Fruit fly (Drosophila melanogaster) whole organism, wandering third instar larva: ENCODE data around the gene Sms.

Source experiments
- Abd-B ChIP-seq: fragments of >200 bp; optimal IDR thresholded peaks from 2 replicates; lab custom pipeline; 2017; ENCODE audit warnings: missing biosample characterization, missing genetic modification characterization
- CG32264 ChIP-seq: fragments of 200-800 bp; sonication (Bioruptor generic); optimal IDR thresholded peaks from 2 replicates; lab custom pipeline; 2016; ENCODE audit warnings: missing biosample characterization, missing genetic modification characterization
- CG9705 ChIP-seq: fragments of 200-800 bp; sonication (Bioruptor generic); optimal IDR thresholded peaks from 2 replicates; lab custom pipeline; 2018; ENCODE audit warnings: missing biosample characterization, mild to moderate bottlenecking, missing genetic modification characterization
- CrebA ChIP-seq: fragments of 200-800 bp; sonication (Bioruptor generic); optimal IDR thresholded peaks from 2 replicates; lab custom pipeline; 2016; ENCODE audit warnings: missing biosample characterization, mild to moderate bottlenecking, missing genetic modification characterization, borderline replicate concordance
- Dfd ChIP-seq: fragments of >200 bp; optimal IDR thresholded peaks from 2 replicates; lab custom pipeline; 2017; ENCODE audit warnings: missing biosample characterization, missing genetic modification characterization
- Dif ChIP-seq: fragments of 200-275, 200-300 bp; sonication (Bioruptor generic); optimal IDR thresholded peaks from 2 replicates; lab custom pipeline; 2018; ENCODE audit warnings: missing biosample characterization, missing genetic modification characterization; ENCODE audit not compliant: partially characterized antibody
- GATAd ChIP-seq: sonication (Bioruptor generic); optimal IDR thresholded peaks from 2 replicates; lab custom pipeline; 2016; ENCODE audit warnings: missing biosample characterization, missing genetic modification characterization
- HLH106 ChIP-seq: fragments of 200-800 bp; optimal IDR thresholded peaks from 3 replicates; lab custom pipeline; 2019; ENCODE audit warnings: missing biosample characterization, mild to moderate bottlenecking, missing genetic modification characterization, moderate library complexity
- Hnf4 ChIP-seq: fragments of 200-800 bp; sonication (Bioruptor generic); optimal IDR thresholded peaks from 2 replicates; lab custom pipeline; 2016; ENCODE audit warnings: missing biosample characterization, mild to moderate bottlenecking, missing genetic modification characterization
- Hr78 ChIP-seq: fragments of >200 bp; optimal IDR thresholded peaks from 2 replicates; lab custom pipeline; 2017; ENCODE audit warnings: missing biosample characterization, missing genetic modification characterization
- Hr83 ChIP-seq: fragments of 200-300 bp; sonication (Bioruptor generic); optimal IDR thresholded peaks from 2 replicates; lab custom pipeline; 2016; ENCODE audit warnings: missing biosample characterization, mild to moderate bottlenecking, missing genetic modification characterization, moderate library complexity; ENCODE audit not compliant: poor library complexity, severe bottlenecking
- Jra ChIP-seq: sonication (Bioruptor generic); optimal IDR thresholded peaks from 2 replicates; lab custom pipeline; 2016; ENCODE audit warnings: missing biosample characterization, missing genetic modification characterization
- Mio ChIP-seq: sonication (Bioruptor generic); optimal IDR thresholded peaks from 2 replicates; lab custom pipeline; 2016; ENCODE audit warnings: missing biosample characterization, missing genetic modification characterization
- Myc ChIP-seq: fragments of >200 bp; optimal IDR thresholded peaks from 2 replicates; lab custom pipeline; 2017
- N ChIP-seq: fragments of >200 bp; optimal IDR thresholded peaks from 2 replicates; lab custom pipeline; 2018; ENCODE audit warnings: missing biosample characterization, missing external identifiers, missing genetic modification characterization
- OdsH ChIP-seq: fragments of 200-800 bp; sonication (Bioruptor generic); optimal IDR thresholded peaks from 2 replicates; lab custom pipeline; 2016; ENCODE audit warnings: missing biosample characterization, mild to moderate bottlenecking, missing genetic modification characterization
- Rel ChIP-seq, 2 experiments: fragments of 200-800 bp; sonication (Bioruptor generic) in 1 of 2; optimal IDR thresholded peaks; 2 replicates in 1 of 2; 3 replicates in 1 of 2; lab custom pipeline; 2016 to 2019; ENCODE audit warnings: mild to moderate bottlenecking in 2 of 2, missing biosample characterization in 2 of 2, missing genetic modification characterization in 2 of 2, moderate library complexity in 1 of 2
- Sp1 ChIP-seq: fragments of 200-800 bp; sonication (Bioruptor generic); optimal IDR thresholded peaks from 3 replicates; lab custom pipeline; 2019; ENCODE audit warnings: missing biosample characterization, mild to moderate bottlenecking, missing genetic modification characterization, moderate library complexity
- Vsx2 ChIP-seq: fragments of 200-300, 225-300 bp; sonication (Bioruptor generic); optimal IDR thresholded peaks from 2 replicates; lab custom pipeline; 2018; ENCODE audit warnings: missing biosample characterization, missing genetic modification characterization; ENCODE audit not compliant: partially characterized antibody
- br ChIP-seq: fragments of 200-800 bp; sonication (Bioruptor generic); optimal IDR thresholded peaks from 2 replicates; lab custom pipeline; 2016; ENCODE audit warnings: missing biosample characterization, missing genetic modification characterization
- brk ChIP-seq: fragments of 200-800 bp; sonication (Bioruptor generic); optimal IDR thresholded peaks from 2 replicates; lab custom pipeline; 2016; ENCODE audit warnings: missing biosample characterization, mild to moderate bottlenecking, missing genetic modification characterization
- dl ChIP-seq, 2 experiments: fragments of 175-275, 200-275 bp in 1 of 2; fragments of 200-275 bp in 1 of 2; sonication (Bioruptor generic); optimal IDR thresholded peaks; lab custom pipeline; 2018; ENCODE audit warnings: mild to moderate bottlenecking in 2 of 2, missing biosample characterization in 2 of 2, missing genetic modification characterization in 2 of 2, moderate library complexity in 2 of 2; ENCODE audit not compliant: partially characterized antibody in 2 of 2, insufficient read depth in 1 of 2
- dmrt93B ChIP-seq: fragments of 200-800 bp; sonication (Bioruptor generic); optimal IDR thresholded peaks from 2 replicates; lab custom pipeline; 2018; ENCODE audit warnings: missing biosample characterization, mild to moderate bottlenecking, missing genetic modification characterization
- dsf ChIP-seq: sonication (Bioruptor generic); optimal IDR thresholded peaks from 2 replicates; lab custom pipeline; 2016; ENCODE audit warnings: missing biosample characterization, missing genetic modification characterization, borderline replicate concordance
- ey ChIP-seq: fragments of 200-800 bp; sonication (Bioruptor generic); optimal IDR thresholded peaks from 2 replicates; lab custom pipeline; 2016; ENCODE audit warnings: missing biosample characterization, missing genetic modification characterization
- foxo ChIP-seq, 2 experiments: fragments of 200-800 bp; sonication (Bioruptor generic); optimal IDR thresholded peaks; 2 replicates in 1 of 2; 3 replicates in 1 of 2; lab custom pipeline; 2016 to 2017; ENCODE audit warnings: missing biosample characterization in 2 of 2, missing genetic modification characterization in 2 of 2
- fru ChIP-seq: fragments of 200-800 bp; sonication (Bioruptor generic); optimal IDR thresholded peaks from 3 replicates; lab custom pipeline; 2016; ENCODE audit warnings: missing biosample characterization, mild to moderate bottlenecking, missing genetic modification characterization
- h ChIP-seq: fragments of 200-800 bp; sonication (Bioruptor generic); optimal IDR thresholded peaks from 3 replicates; lab custom pipeline; 2016; ENCODE audit warnings: missing biosample characterization, mild to moderate bottlenecking, missing genetic modification characterization
- jim ChIP-seq: fragments of 175-275, 200-325 bp; sonication (Bioruptor generic); optimal IDR thresholded peaks from 2 replicates; lab custom pipeline; 2016; ENCODE audit warnings: missing biosample characterization, mild to moderate bottlenecking, missing genetic modification characterization
- lola ChIP-seq: fragments of >200 bp; optimal IDR thresholded peaks from 2 replicates; lab custom pipeline; 2017; ENCODE audit warnings: missing biosample characterization, missing genetic modification characterization
- pan ChIP-seq: fragments of >200 bp; optimal IDR thresholded peaks from 2 replicates; lab custom pipeline; 2017
- psq ChIP-seq: fragments of 200-800 bp; sonication (Bioruptor generic); optimal IDR thresholded peaks from 3 replicates; lab custom pipeline; 2017; ENCODE audit warnings: missing biosample characterization, mild to moderate bottlenecking, missing genetic modification characterization, moderate library complexity
- rgr ChIP-seq: fragments of 200-800 bp; sonication (Bioruptor generic); optimal IDR thresholded peaks from 3 replicates; lab custom pipeline; 2016; ENCODE audit warnings: missing biosample characterization, mild to moderate bottlenecking, missing genetic modification characterization
- sage ChIP-seq: fragments of 200-800 bp; sonication (Bioruptor generic); optimal IDR thresholded peaks from 2 replicates; lab custom pipeline; 2016; ENCODE audit warnings: missing biosample characterization, mild to moderate bottlenecking, missing genetic modification characterization
- sv ChIP-seq: fragments of 200-800 bp; sonication (Bioruptor generic); optimal IDR thresholded peaks from 3 replicates; lab custom pipeline; 2016; ENCODE audit warnings: missing biosample characterization, missing genetic modification characterization
- tai ChIP-seq: sonication (Bioruptor generic); optimal IDR thresholded peaks from 2 replicates; lab custom pipeline; 2016; ENCODE audit warnings: missing biosample characterization, missing genetic modification characterization
- usp ChIP-seq: fragments of >200 bp; optimal IDR thresholded peaks from 2 replicates; lab custom pipeline; 2017; ENCODE audit warnings: missing biosample characterization, missing genetic modification characterization
- woc ChIP-seq: sonication (Bioruptor generic); optimal IDR thresholded peaks from 2 replicates; lab custom pipeline; 2016; ENCODE audit warnings: missing biosample characterization, mild to moderate bottlenecking, missing genetic modification characterization

Gene Sms

DNA sequence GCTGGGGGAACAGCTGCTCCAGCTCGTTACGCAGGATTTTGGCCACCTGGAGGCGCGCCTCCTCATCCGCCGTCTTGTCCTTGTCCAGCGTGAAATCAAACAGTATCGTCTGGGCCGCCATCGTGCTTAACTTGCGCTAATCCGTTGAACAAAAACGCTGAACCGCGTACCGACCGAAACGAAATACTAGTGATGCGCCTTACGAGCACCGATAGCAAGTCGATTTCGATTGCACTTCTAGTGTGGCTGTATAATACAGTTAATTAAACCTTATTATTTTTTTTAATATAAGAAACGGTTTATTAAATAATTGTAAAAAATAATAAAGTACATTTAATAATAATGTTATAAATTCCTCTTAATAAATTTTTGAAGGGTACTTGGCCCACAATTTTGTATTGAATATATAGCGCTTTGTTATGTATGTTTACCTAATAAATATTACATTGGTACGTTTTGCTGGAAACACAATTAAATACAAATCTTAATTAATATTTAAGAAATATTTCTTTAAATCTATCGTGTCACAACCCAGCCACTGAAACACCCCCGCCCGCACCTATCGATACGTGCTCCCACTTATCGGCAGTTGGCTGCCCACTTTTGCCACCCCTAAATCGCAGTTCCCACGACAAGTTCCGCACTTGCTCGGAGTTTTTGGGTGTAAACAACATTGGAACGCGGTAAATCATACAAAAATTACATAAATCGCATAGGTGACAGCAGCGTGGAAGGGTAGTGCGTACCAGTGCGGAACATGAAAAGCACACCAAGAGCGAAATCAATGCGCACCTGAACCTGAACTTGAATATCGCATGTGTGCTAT, at the start of gene Sms, which contains the start of gene INPP5E:
Sms (minus strand) TSS at position 198 of the 826 bp plus-strand sequence.
INPP5E (plus strand) TSS at position 602 of the 826 bp plus-strand sequence.
- TF ChIP-seq CrebA (GFP tag; lab: Kevin White, UChicago) (no peak), Vsx2 (GFP tag; lab: Kevin White, UChicago) (no peak), dsf (GFP tag; lab: Kevin White, UChicago) (peak; percentile 3), dl (GFP tag; optimal IDR thresholded peaks at IDR 0.05; lab: Kevin White, UChicago; ENCODE audit: insufficient read depth in 1 of 2, partially characterized antibody in 2 of 2) (no peak), Dif (no peak), woc (GFP tag; lab: Kevin White, UChicago) (peak; percentile 16), psq (GFP tag; lab: Kevin White, UChicago) (peak; percentile 60), brk (GFP tag; lab: Kevin White, UChicago) (no peak), lola (no peak), tai (GFP tag; lab: Kevin White, UChicago) (no peak), N (GFP tag; lab: Kevin White, UChicago) (no peak), Abd-B (GFP tag; lab: Kevin White, UChicago) (no peak), CG9705 (GFP tag; lab: Kevin White, UChicago) (peak; percentile 4), sage (GFP tag; lab: Kevin White, UChicago) (no peak), Dfd (GFP tag; lab: Kevin White, UChicago) (no peak), usp (GFP tag; lab: Kevin White, UChicago) (no peak), dmrt93B (GFP tag; lab: Kevin White, UChicago) (peak; percentile 6), Jra (GFP tag; lab: Kevin White, UChicago) (no peak), h (peak; percentile 33), Sp1 (peak; percentile 34), Hr78 (GFP tag; lab: Kevin White, UChicago) (no peak), foxo (GFP tag; optimal IDR thresholded peaks at IDR 0.05; lab: Kevin White, UChicago) (peak in 1 of 2 experiments; percentile 60), CG32264 (GFP tag; lab: Kevin White, UChicago) (no peak), pan (no peak), sv (GFP tag; lab: Kevin White, UChicago) (peak; percentile 4), Mio (GFP tag; lab: Kevin White, UChicago) (no peak), Hr83 (GFP tag; lab: Kevin White, UChicago) (peak; percentile 85), rgr (GFP tag; lab: Kevin White, UChicago) (peak; percentile 46), ey (GFP tag; lab: Kevin White, UChicago) (peak; percentile 37), OdsH (GFP tag; lab: Kevin White, UChicago) (peak; percentile 31), fru (GFP tag; lab: Kevin White, UChicago) (peak; percentile 14), jim (no peak), Myc (lab: Kevin White, UChicago) (no peak), HLH106 (tag; lab: Kevin White, UChicago) (peak; percentile 61), Hnf4 (GFP tag; lab: Kevin White, UChicago) (no peak), GATAd (GFP tag; lab: Kevin White, UChicago) (no peak), br (GFP tag; lab: Kevin White, UChicago) (no peak), Rel (GFP tag; optimal IDR thresholded peaks at IDR 0.05; lab: Kevin White, UChicago) (no peak), Rel (tag; optimal IDR thresholded peaks at IDR 0.05; lab: Kevin White, UChicago) (peak; percentile 94)

DNA sequence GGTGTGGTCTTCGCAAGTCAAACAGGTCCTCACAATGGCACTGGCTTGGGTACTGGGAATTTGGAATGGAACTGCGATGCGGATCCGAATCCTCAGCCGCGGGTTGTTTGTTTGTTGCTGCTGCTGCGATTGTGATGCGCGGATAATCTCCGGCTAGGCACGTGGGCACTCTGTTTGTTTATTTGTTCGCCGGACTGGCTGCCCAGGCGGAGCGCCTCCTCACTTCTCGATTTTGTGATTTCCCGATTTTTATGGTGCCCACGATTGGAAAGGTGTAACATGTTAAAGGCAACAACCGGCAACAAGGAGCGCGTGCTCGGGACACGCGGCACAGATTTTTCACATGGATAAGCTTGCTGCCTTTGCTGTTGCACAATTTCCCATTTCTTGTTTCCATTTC, 42.7 kb upstream of the Sms start:
- TF ChIP-seq GATAd (GFP tag; lab: Kevin White, UChicago) (no peak), h (no peak), Rel (GFP tag; optimal IDR thresholded peaks at IDR 0.05; lab: Kevin White, UChicago) (no peak), Rel (tag; optimal IDR thresholded peaks at IDR 0.05; lab: Kevin White, UChicago) (no peak), Myc (lab: Kevin White, UChicago) (no peak), HLH106 (tag; lab: Kevin White, UChicago) (no peak), dsf (GFP tag; lab: Kevin White, UChicago) (no peak), jim (no peak), dmrt93B (GFP tag; lab: Kevin White, UChicago) (no peak), brk (GFP tag; lab: Kevin White, UChicago) (no peak), Sp1 (no peak), dl (GFP tag; optimal IDR thresholded peaks at IDR 0.05; lab: Kevin White, UChicago; ENCODE audit: insufficient read depth in 1 of 2, partially characterized antibody in 2 of 2) (no peak), CG9705 (GFP tag; lab: Kevin White, UChicago) (no peak), tai (GFP tag; lab: Kevin White, UChicago) (no peak), foxo (GFP tag; optimal IDR thresholded peaks at IDR 0.05; lab: Kevin White, UChicago) (no peak)
- TF ChIP-seq, all 38 proteins: peak for 0
